Worm (Caenorhabditis elegans): ENCODE data around the gene srd-64.

- TF ChIP-seq nfya-1 (tag; optimal IDR thresholded peaks at IDR 0.05; ENCODE audit: borderline replicate concordance, insufficient read depth) (no peak), somi-1 (GFP tag; optimal IDR thresholded peaks at IDR 0.05) (no peak), rec-8 (tag; optimal IDR thresholded peaks at IDR 0.05) (no peak), egl-44 (GFP tag; IDR thresholded peaks at IDR 0.05) (no peak), hlh-26 (GFP tag; conservative IDR thresholded peaks at IDR 0.05) (no peak), T26A5.8 (tag; optimal IDR thresholded peaks at IDR 0.05) (no peak), lsl-1 (GFP tag; optimal IDR thresholded peaks at IDR 0.05) (no peak), B0019.2 (GFP tag; conservative IDR thresholded peaks at IDR 0.05) (no peak), ccch-3 (GFP tag; optimal IDR thresholded peaks at IDR 0.05) (no peak), him-1 (tag; optimal IDR thresholded peaks at IDR 0.05) (no peak), attf-5 (GFP tag; optimal IDR thresholded peaks at IDR 0.05) (no peak), zfh-2 (GFP tag; conservative IDR thresholded peaks at IDR 0.05) (no peak), akir-1 (GFP tag; optimal IDR thresholded peaks at IDR 0.05) (no peak), F57A8.1 (GFP tag; optimal IDR thresholded peaks at IDR 0.05) (no peak)
Observed at ce11 chrIII:1674760-1675159, 20.1 kb downstream of the srd-64 start.

All from whole organism, young adult.